Worm (Caenorhabditis elegans): ENCODE measurements around the gene grd-7.

The grd-7 gene

ce11 chrX:7220209-7220608 is 49.1 kb downstream of the grd-7 start:
- TF ChIP-seq nfyb-1 (GFP tag; IDR thresholded peaks at IDR 0.05): peak; percentile 33; the same call in 1 of the 2 replicates
- no peak for TF ChIP-seq zfh-2 (GFP tag; conservative IDR thresholded peaks at IDR 0.05)
